Fruit fly (Drosophila melanogaster): ENCODE data around the gene sina.

The sina gene

dm6 chr3L:16805806-16806719 lies 47.5 kb upstream of the sina start (continued):
- TF ChIP-seq CG18599 (GFP tag; optimal IDR thresholded peaks at IDR 0.05) (peak; percentile 87), Nf-YA (GFP tag; IDR thresholded peaks at IDR 0.05) (no peak), Dref (GFP tag; IDR thresholded peaks at IDR 0.05) (no peak), CG15011 (GFP tag; optimal IDR thresholded peaks at IDR 0.05) (no peak), bcd (GFP tag; optimal IDR thresholded peaks at IDR 0.05) (peak; percentile 44), gem (tag; optimal IDR thresholded peaks at IDR 0.05) (peak; percentile 76), NfI (GFP tag; optimal IDR thresholded peaks at IDR 0.05) (peak; percentile 24), Gug (GFP tag; IDR thresholded peaks at IDR 0.05) (0 out of 4 replicates have a peak, but pooled peaks have one; percentile 31), CG9727 (GFP tag; optimal IDR thresholded peaks at IDR 0.05) (peak; percentile 46), lov (optimal IDR thresholded peaks at IDR 0.05) (no peak), lov (GFP tag; IDR thresholded peaks at IDR 0.05) (no peak), CG9797 (GFP tag; optimal IDR thresholded peaks at IDR 0.05) (no peak), Nf-YB (GFP tag; optimal IDR thresholded peaks at IDR 0.05) (no peak), HmgZ (tag; optimal IDR thresholded peaks at IDR 0.05) (peak; percentile 26), CG4707 (GFP tag; optimal IDR thresholded peaks at IDR 0.05) (no peak), prd (optimal IDR thresholded peaks at IDR 0.05) (no peak), prd (GFP tag; IDR thresholded peaks at IDR 0.05) (peak; percentile 7; the same call in 1 of the 3 replicates), tx (GFP tag; optimal IDR thresholded peaks at IDR 0.05) (no peak), CG17361 (GFP tag; IDR thresholded peaks at IDR 0.05) (no peak), CG14050 (GFP tag; IDR thresholded peaks at IDR 0.05) (peak; percentile 15; the same call in 2 of the 3 replicates), Hand (GFP tag; optimal IDR thresholded peaks at IDR 0.05) (peak; percentile 60), CG8478 (optimal IDR thresholded peaks at IDR 0.05) (no peak), Meics (GFP tag; optimal IDR thresholded peaks at IDR 0.05) (peak; percentile 13), CoRest (tag; optimal IDR thresholded peaks at IDR 0.05) (peak; percentile 29), gce (GFP tag; IDR thresholded peaks at IDR 0.05) (no peak), CG10209 (GFP tag; optimal IDR thresholded peaks at IDR 0.05) (no peak), row (GFP tag; IDR thresholded peaks at IDR 0.05) (peak; percentile 75), NK7.1 (GFP tag; optimal IDR thresholded peaks at IDR 0.05) (no peak), gcm2 (GFP tag; optimal IDR thresholded peaks at IDR 0.05) (no peak), pita (GFP tag; optimal IDR thresholded peaks at IDR 0.05) (no peak), CG5180 (GFP tag; optimal IDR thresholded peaks at IDR 0.05) (no peak), Dip3 (GFP tag; optimal IDR thresholded peaks at IDR 0.05) (peak; percentile 59), slp2 (GFP tag; optimal IDR thresholded peaks at IDR 0.05) (peak; percentile 29), lbe (GFP tag; optimal IDR thresholded peaks at IDR 0.05) (no peak), CG18619 (GFP tag; optimal IDR thresholded peaks at IDR 0.05) (no peak), CG13624 (GFP tag; optimal IDR thresholded peaks at IDR 0.05) (peak; percentile 61), danr (GFP tag; IDR thresholded peaks at IDR 0.05) (no peak), ERR (GFP tag; optimal IDR thresholded peaks at IDR 0.05) (peak; percentile 96), D19B (GFP tag; optimal IDR thresholded peaks at IDR 0.05) (no peak), CG17912 (GFP tag; optimal IDR thresholded peaks at IDR 0.05) (no peak), bab2 (GFP tag; optimal IDR thresholded peaks at IDR 0.05) (peak; percentile 52), CG4282 (GFP tag; optimal IDR thresholded peaks at IDR 0.05) (no peak), crol (GFP tag; IDR thresholded peaks at IDR 0.05) (peak; percentile 93), Atf3 (GFP tag; optimal IDR thresholded peaks at IDR 0.05) (no peak), hth (optimal IDR thresholded peaks at IDR 0.05) (no peak), toy (GFP tag; IDR thresholded peaks at IDR 0.05) (no peak), Xrp1 (GFP tag; IDR thresholded peaks at IDR 0.05) (peak; percentile 60; the same call in 1 of the 2 replicates), Xbp1 (GFP tag; optimal IDR thresholded peaks at IDR 0.05) (peak; percentile 16), so (GFP tag; IDR thresholded peaks at IDR 0.05) (0 out of 3 replicates have a peak, but pooled peaks have one; percentile 54), cato (GFP tag; optimal IDR thresholded peaks at IDR 0.05; ENCODE audit: borderline replicate concordance) (no peak)
